Fruit fly (Drosophila melanogaster) whole organism, embryonic: ENCODE data around the gene CG33523.

Experiments used
- Blimp-1 ChIP-seq: fragments of 200-800 bp; sonication (Bioruptor generic); optimal IDR thresholded peaks from 3 replicates; lab custom pipeline; 2018; ENCODE audit warnings: missing biosample characterization, missing genetic modification characterization, mild to moderate bottlenecking, moderate library complexity, missing genetic modification reagents
- CG10366 ChIP-seq: fragments of 200-800 bp; sonication (Bioruptor generic); IDR thresholded peaks from 2 replicates; pipeline ENCODE4 v1.3.6; 2022; ENCODE audit warnings: missing biosample characterization, missing genetic modification characterization
- CG11504 ChIP-seq: fragments of 200-800 bp; sonication (Bioruptor generic); optimal IDR thresholded peaks from 3 replicates; lab custom pipeline; 2019; ENCODE audit warnings: missing biosample characterization, mild to moderate bottlenecking, missing genetic modification characterization, moderate library complexity
- CG12236 ChIP-seq: fragments of 200-800 bp; sonication (Bioruptor generic); optimal IDR thresholded peaks from 2 replicates; lab custom pipeline; 2016; ENCODE audit warnings: missing biosample characterization, missing genetic modification characterization
- CG13424 ChIP-seq: fragments of 200-800 bp; sonication (Bioruptor generic); optimal IDR thresholded peaks from 2 replicates; lab custom pipeline; 2019; ENCODE audit warnings: missing biosample characterization, mild to moderate bottlenecking, missing genetic modification characterization, moderate library complexity
- CG13894 ChIP-seq: fragments of 200-800 bp; sonication (Bioruptor generic); optimal IDR thresholded peaks from 3 replicates; lab custom pipeline; 2018; ENCODE audit warnings: missing biosample characterization, mild to moderate bottlenecking, missing genetic modification characterization, moderate library complexity
- CG14860 ChIP-seq: fragments of 200-800 bp; sonication (Bioruptor generic); IDR thresholded peaks from 3 replicates; pipeline ENCODE4 v1.3.6; 2022; ENCODE audit warnings: missing biosample characterization, missing genetic modification characterization; ENCODE audit not compliant: partially characterized antibody
- CG15269 ChIP-seq: fragments of 200-800 bp; sonication (Bioruptor generic); optimal IDR thresholded peaks from 2 replicates; lab custom pipeline; 2018; ENCODE audit warnings: missing biosample characterization, mild to moderate bottlenecking, missing genetic modification characterization, moderate library complexity
- CG1529 ChIP-seq: fragments of 200-800 bp; sonication (Bioruptor generic); optimal IDR thresholded peaks from 3 replicates; lab custom pipeline; 2018; ENCODE audit warnings: missing biosample characterization, missing genetic modification characterization
- CG15601 ChIP-seq: fragments of 200-800 bp; sonication (Bioruptor generic); optimal IDR thresholded peaks from 3 replicates; lab custom pipeline; 2019; ENCODE audit warnings: missing biosample characterization, mild to moderate bottlenecking, missing genetic modification characterization, moderate library complexity
- CG18262 ChIP-seq: fragments of 200-800 bp; optimal IDR thresholded peaks from 3 replicates; lab custom pipeline; 2019; ENCODE audit warnings: missing biosample characterization, mild to moderate bottlenecking, missing genetic modification characterization, moderate library complexity
- CG2129 ChIP-seq: fragments of 200-800 bp; sonication (Bioruptor generic); IDR thresholded peaks from 2 replicates; pipeline ENCODE4 v1.3.6; 2022; ENCODE audit warnings: missing biosample characterization, missing genetic modification characterization; ENCODE audit not compliant: partially characterized antibody
- CG2712 ChIP-seq: fragments of 200-800 bp; optimal IDR thresholded peaks from 3 replicates; lab custom pipeline; 2019; ENCODE audit warnings: missing biosample characterization, mild to moderate bottlenecking, missing genetic modification characterization, moderate library complexity
- CG6254 ChIP-seq: fragments of 200-800 bp; sonication (Bioruptor generic); optimal IDR thresholded peaks from 3 replicates; lab custom pipeline; 2017; ENCODE audit warnings: mild to moderate bottlenecking, missing biosample characterization, missing genetic modification reagents, missing genetic modification characterization
- CG6683 ChIP-seq: fragments of 200-800 bp; sonication (Bioruptor generic); optimal IDR thresholded peaks from 2 replicates; lab custom pipeline; 2017; ENCODE audit warnings: missing biosample characterization, mild to moderate bottlenecking, missing genetic modification characterization, missing genetic modification reagents
- CG7372 ChIP-seq: fragments of 200-800 bp; sonication (Bioruptor generic); IDR thresholded peaks from 2 replicates; pipeline ENCODE4 v1.3.6; 2022; ENCODE audit warnings: missing biosample characterization, missing genetic modification characterization
- CG7963 ChIP-seq: fragments of 200-800 bp; sonication (Bioruptor generic); IDR thresholded peaks from 3 replicates; pipeline ENCODE4 v1.3.6; 2022; ENCODE audit warnings: missing biosample characterization, missing genetic modification characterization; ENCODE audit not compliant: partially characterized antibody
- D19A ChIP-seq: fragments of 200-800 bp; optimal IDR thresholded peaks from 3 replicates; lab custom pipeline; 2019; ENCODE audit warnings: missing biosample characterization, mild to moderate bottlenecking, missing genetic modification characterization, moderate library complexity
- Dll ChIP-seq: fragments of 200-800 bp; sonication (Bioruptor generic); IDR thresholded peaks from 4 replicates; pipeline ENCODE4 v1.3.6; 2022; ENCODE audit warnings: missing biosample characterization, missing genetic modification characterization; ENCODE audit not compliant: partially characterized antibody
- Drgx ChIP-seq: fragments of 200-800 bp; sonication (Bioruptor generic); IDR thresholded peaks from 2 replicates; pipeline ENCODE4 v1.3.6; 2022; ENCODE audit warnings: missing biosample characterization, missing genetic modification characterization
- E2f1 ChIP-seq: fragments of 200-800 bp; sonication (Bioruptor generic); IDR thresholded peaks from 2 replicates; pipeline ENCODE4 v1.3.6; 2022; ENCODE audit warnings: missing biosample characterization, missing genetic modification characterization
- Fer1 ChIP-seq: fragments of 200-800 bp; sonication (Bioruptor generic); optimal IDR thresholded peaks from 2 replicates; lab custom pipeline; 2017; ENCODE audit warnings: missing biosample characterization, mild to moderate bottlenecking, missing genetic modification characterization
- Gug ChIP-seq: fragments of 200-800 bp; sonication (Bioruptor generic); IDR thresholded peaks from 4 replicates; pipeline ENCODE4 v1.3.6; 2022; ENCODE audit warnings: missing biosample characterization, missing genetic modification characterization
- HLHmδ ChIP-seq: fragments of 200-800 bp; sonication (Bioruptor generic); optimal IDR thresholded peaks from 2 replicates; lab custom pipeline; 2018; ENCODE audit warnings: missing biosample characterization, mild to moderate bottlenecking, missing genetic modification characterization, moderate library complexity
- Hmx ChIP-seq: fragments of 200-800 bp; sonication (Bioruptor generic); optimal IDR thresholded peaks from 2 replicates; lab custom pipeline; 2016; ENCODE audit warnings: missing biosample characterization, missing genetic modification characterization
- Hr51 ChIP-seq, 2 experiments: fragments of 200-800 bp; sonication (Bioruptor generic); optimal IDR thresholded peaks; 2 replicates in 1 of 2; 3 replicates in 1 of 2; lab custom pipeline; 2016 to 2018; ENCODE audit warnings: missing biosample characterization in 2 of 2, missing genetic modification characterization in 2 of 2, mild to moderate bottlenecking in 1 of 2, moderate library complexity in 1 of 2
- Xrp1 ChIP-seq: fragments of 200-800 bp; sonication (Bioruptor generic); IDR thresholded peaks from 2 replicates; pipeline ENCODE4 v1.3.6; 2022; ENCODE audit warnings: missing biosample characterization, missing genetic modification characterization
- bowl ChIP-seq: fragments of 200-800 bp; sonication (Bioruptor generic); IDR thresholded peaks from 2 replicates; pipeline ENCODE4 v1.3.6; 2022; ENCODE audit warnings: missing biosample characterization, missing genetic modification characterization
- bsh ChIP-seq, 2 experiments: fragments of 200-800 bp; sonication (Bioruptor generic); optimal IDR thresholded peaks; 2 replicates each; lab custom pipeline; 2017 to 2018; ENCODE audit warnings: mild to moderate bottlenecking in 2 of 2, missing biosample characterization in 2 of 2, missing genetic modification characterization in 2 of 2, moderate library complexity in 1 of 2
- caup ChIP-seq: fragments of 200-800 bp; sonication (Bioruptor generic); optimal IDR thresholded peaks from 3 replicates; lab custom pipeline; 2017; ENCODE audit warnings: missing biosample characterization, mild to moderate bottlenecking, missing genetic modification characterization, moderate library complexity; ENCODE audit not compliant: severe bottlenecking
- dan ChIP-seq: fragments of 200-800 bp; sonication (Bioruptor generic); IDR thresholded peaks from 2 replicates; pipeline ENCODE4 v1.3.6; 2022; ENCODE audit warnings: missing biosample characterization, missing genetic modification characterization
- exex ChIP-seq: fragments of 200-800 bp; sonication (Bioruptor generic); optimal IDR thresholded peaks from 4 replicates; lab custom pipeline; 2018; ENCODE audit warnings: missing biosample characterization, mild to moderate bottlenecking, missing genetic modification characterization, moderate library complexity
- grn ChIP-seq: fragments of 200-800 bp; sonication (Bioruptor generic); optimal IDR thresholded peaks from 3 replicates; lab custom pipeline; 2017; ENCODE audit warnings: missing biosample characterization, missing genetic modification characterization
- gro ChIP-seq: fragments of 200-800 bp; sonication (Bioruptor generic); optimal IDR thresholded peaks from 2 replicates; lab custom pipeline; 2016; ENCODE audit warnings: missing biosample characterization, missing genetic modification characterization
- ham ChIP-seq: fragments of 200-800 bp; sonication (Bioruptor generic); IDR thresholded peaks from 2 replicates; pipeline ENCODE4 v1.3.6; 2022; ENCODE audit warnings: missing biosample characterization, missing genetic modification characterization
- inv ChIP-seq: fragments of 200-800 bp; sonication (Bioruptor generic); IDR thresholded peaks from 2 replicates; pipeline ENCODE4 v1.3.6; 2022; ENCODE audit warnings: missing biosample characterization, missing genetic modification characterization; ENCODE audit not compliant: partially characterized antibody
- knrl ChIP-seq: fragments of 200-800 bp; sonication (Bioruptor generic); IDR thresholded peaks from 3 replicates; pipeline ENCODE4 v1.3.6; 2022; ENCODE audit warnings: missing biosample characterization, missing genetic modification characterization; ENCODE audit not compliant: partially characterized antibody
- mld ChIP-seq: fragments of 200-800 bp; sonication (Bioruptor generic); IDR thresholded peaks from 3 replicates; pipeline ENCODE4 v1.3.6; 2022; ENCODE audit warnings: missing biosample characterization, missing genetic modification characterization; ENCODE audit not compliant: partially characterized antibody
- nom ChIP-seq: fragments of 200-800 bp; sonication (Bioruptor generic); optimal IDR thresholded peaks from 2 replicates; lab custom pipeline; 2017; ENCODE audit warnings: missing biosample characterization, missing genetic modification characterization, mild to moderate bottlenecking, moderate library complexity, missing genetic modification reagents
- pita ChIP-seq: fragments of 200-800 bp; sonication (Bioruptor generic); optimal IDR thresholded peaks from 2 replicates; lab custom pipeline; 2017; ENCODE audit warnings: missing biosample characterization, mild to moderate bottlenecking, missing genetic modification characterization
- sens ChIP-seq: fragments of 200-800 bp; sonication (Bioruptor generic); peaks from one replicate; lab custom pipeline; 2016; ENCODE audit warnings: missing biosample characterization, missing genetic modification characterization
- tgo ChIP-seq: fragments of 200-800 bp; sonication (Bioruptor generic); IDR thresholded peaks from 3 replicates; pipeline ENCODE4 v1.3.6; 2022; ENCODE audit warnings: missing biosample characterization, missing genetic modification characterization
- vvl ChIP-seq: fragments of 200-800 bp; sonication (Bioruptor generic); IDR thresholded peaks from 2 replicates; pipeline ENCODE4 v1.3.6; 2022; ENCODE audit warnings: missing biosample characterization, missing genetic modification characterization
- wdn ChIP-seq: fragments of 200-800 bp; sonication (Bioruptor generic); IDR thresholded peaks from 2 replicates; pipeline ENCODE4 v1.3.6; 2022; ENCODE audit warnings: missing biosample characterization, missing genetic modification characterization
- z ChIP-seq: fragments of 200-800 bp; sonication (Bioruptor generic); IDR thresholded peaks from 3 replicates; pipeline ENCODE4 v1.3.6; 2022; ENCODE audit warnings: missing biosample characterization, missing genetic modification characterization
- zfh1 ChIP-seq: fragments of 200-800 bp; sonication (Bioruptor generic); IDR thresholded peaks from 3 replicates; pipeline ENCODE4 v1.3.6; 2022; ENCODE audit warnings: missing biosample characterization, missing genetic modification characterization

CG33523 gene

dm6 chr3L:5943348-5943904, 19.8 kb downstream of the CG33523 start:
- peak in 1 of 2 experiments; percentile 66 for TF ChIP-seq bsh (GFP tag; optimal IDR thresholded peaks at IDR 0.05; lab: Kevin White, UChicago)
- TF ChIP-seq CG2129, result no peak
- TF ChIP-seq nom (GFP tag; lab: Kevin White, UChicago), result peak; percentile 89

- 0 out of 3 replicates have a peak, but pooled peaks have one; percentile 16 for TF ChIP-seq zfh1 (GFP tag; lab: Robert Waterston, UW)
- no peak for TF ChIP-seq Gug (GFP tag; lab: Robert Waterston, UW)
- peak; percentile 17 for TF ChIP-seq CG2712
- peak; percentile 49 for TF ChIP-seq sens
- peak; percentile 79 for TF ChIP-seq D19A (tag; lab: Kevin White, UChicago)
- TF ChIP-seq CG10366, result no peak
- no peak for TF ChIP-seq CG7963 (GFP tag; lab: Robert Waterston, UW)
- peak; percentile 5 for TF ChIP-seq CG18262 (tag; lab: Kevin White, UChicago)
- TF ChIP-seq CG11504 (tag; lab: Kevin White, UChicago), result peak; percentile 16
- no peak for TF ChIP-seq caup
- no peak for TF ChIP-seq Hr51 (GFP tag; optimal IDR thresholded peaks at IDR 0.05; lab: Kevin White, UChicago)
- TF ChIP-seq Dll (GFP tag; lab: Robert Waterston, UW), result no peak
- TF ChIP-seq vvl (GFP tag; lab: Robert Waterston, UW), result peak; percentile 16; the same call in 1 of the 2 replicates
- TF ChIP-seq CG12236 (GFP tag; lab: Kevin White, UChicago), result no peak
- TF ChIP-seq CG13424 (tag; lab: Kevin White, UChicago), result no peak
- no peak for TF ChIP-seq CG7372 (GFP tag; lab: Robert Waterston, UW)
- TF ChIP-seq Blimp-1 (GFP tag; lab: Kevin White, UChicago), result peak; percentile 17
- no peak for TF ChIP-seq bowl (GFP tag; lab: Robert Waterston, UW)
- TF ChIP-seq CG6254 (GFP tag; lab: Kevin White, UChicago), result no peak
- peak; percentile 17; the same call in 1 of the 2 replicates for TF ChIP-seq Xrp1 (GFP tag; lab: Robert Waterston, UW)
- TF ChIP-seq gro (GFP tag; lab: Kevin White, UChicago), result no peak
- TF ChIP-seq Drgx (GFP tag; lab: Robert Waterston, UW), result peak; percentile 68
- no peak for TF ChIP-seq E2f1 (GFP tag; lab: Robert Waterston, UW)
- TF ChIP-seq mld (GFP tag; lab: Robert Waterston, UW), result no peak
These were observed 21.9 kb downstream of the CG33523 start for dm6 chr3L:5945571-5945970.

- TF ChIP-seq CG14860 (GFP tag; lab: Robert Waterston, UW) (no peak), dan (GFP tag; lab: Robert Waterston, UW) (no peak), ham (GFP tag; lab: Robert Waterston, UW) (no peak), z (GFP tag; lab: Robert Waterston, UW) (no peak), exex (peak; percentile 37), CG6683 (GFP tag; lab: Kevin White, UChicago) (no peak), knrl (GFP tag; lab: Robert Waterston, UW) (no peak), HLHmδ (GFP tag; lab: Kevin White, UChicago) (peak; percentile 4), CG15269 (tag; lab: Kevin White, UChicago) (no peak), CG15601 (peak; percentile 29), Hmx (GFP tag; lab: Kevin White, UChicago) (no peak), Fer1 (GFP tag; lab: Kevin White, UChicago) (no peak), CG11504 (tag; lab: Kevin White, UChicago) (no peak), tgo (GFP tag; lab: Robert Waterston, UW) (no peak), pita (GFP tag; lab: Kevin White, UChicago) (no peak), inv (GFP tag; lab: Robert Waterston, UW) (no peak), gro (GFP tag; lab: Kevin White, UChicago) (no peak), grn (peak; percentile 97), CG1529 (GFP tag; lab: Kevin White, UChicago) (no peak), wdn (GFP tag; lab: Robert Waterston, UW) (no peak), CG13894 (tag; lab: Kevin White, UChicago) (no peak), Drgx (GFP tag; lab: Robert Waterston, UW) (no peak)
These were observed 23.6 kb downstream of the CG33523 start for dm6 chr3L:5947110-5947731.
